Fruit fly (Drosophila melanogaster) whole organism, embryonic: Measurements from ENCODE around the gene CG34117.

ENCODE experiments used
- B-H1 ChIP-seq: fragments of 200-800 bp; sonication (Bioruptor generic); IDR thresholded peaks from 3 replicates; pipeline ENCODE4 v1.3.6; 2022; ENCODE audit warnings: missing biosample characterization, missing genetic modification characterization
- CG10366 ChIP-seq: fragments of 200-800 bp; sonication (Bioruptor generic); IDR thresholded peaks from 2 replicates; pipeline ENCODE4 v1.3.6; 2022; ENCODE audit warnings: missing biosample characterization, missing genetic modification characterization
- CG10959 ChIP-seq: fragments of 200-800 bp; sonication (Bioruptor generic); IDR thresholded peaks from 2 replicates; pipeline ENCODE4 v1.3.6; 2022; ENCODE audit warnings: missing biosample characterization, missing genetic modification characterization
- CG11456 ChIP-seq: fragments of 200-800 bp; sonication (Bioruptor generic); IDR thresholded peaks from 3 replicates; pipeline ENCODE4 v1.3.6; 2022; ENCODE audit warnings: missing biosample characterization, missing genetic modification characterization
- CG11504 ChIP-seq: fragments of 200-800 bp; sonication (Bioruptor generic); optimal IDR thresholded peaks from 3 replicates; lab custom pipeline; 2019; ENCODE audit warnings: missing biosample characterization, mild to moderate bottlenecking, missing genetic modification characterization, moderate library complexity
- CG11560 ChIP-seq: fragments of 200-800 bp; sonication (Bioruptor generic); IDR thresholded peaks from 3 replicates; pipeline ENCODE4 v1.3.6; 2022; ENCODE audit warnings: missing biosample characterization, missing genetic modification characterization
- CG12942 ChIP-seq: fragments of 200-800 bp; sonication (Bioruptor generic); optimal IDR thresholded peaks from 3 replicates; lab custom pipeline; 2016; ENCODE audit warnings: missing biosample characterization, missing genetic modification characterization
- CG13123 ChIP-seq: fragments of 200-800 bp; sonication (Bioruptor generic); optimal IDR thresholded peaks from 2 replicates; lab custom pipeline; 2016; ENCODE audit warnings: missing biosample characterization, missing genetic modification characterization
- CG16813 ChIP-seq: fragments of 200-800 bp; sonication (Bioruptor generic); IDR thresholded peaks from 3 replicates; pipeline ENCODE4 v1.3.6; 2022; ENCODE audit warnings: missing biosample characterization, missing genetic modification characterization; ENCODE audit not compliant: partially characterized antibody
- CG2120 ChIP-seq: fragments of 200-800 bp; sonication (Bioruptor generic); optimal IDR thresholded peaks from 3 replicates; lab custom pipeline; 2016; ENCODE audit warnings: missing biosample characterization, missing genetic modification characterization
- CG2129 ChIP-seq: fragments of 200-800 bp; sonication (Bioruptor generic); IDR thresholded peaks from 2 replicates; pipeline ENCODE4 v1.3.6; 2022; ENCODE audit warnings: missing biosample characterization, missing genetic modification characterization; ENCODE audit not compliant: partially characterized antibody
- CG30431 ChIP-seq: fragments of 200-800 bp; sonication (Bioruptor generic); optimal IDR thresholded peaks from 2 replicates; lab custom pipeline; 2017; ENCODE audit warnings: missing biosample characterization, missing genetic modification characterization
- CG33213 ChIP-seq: fragments of 200-800 bp; sonication (Bioruptor generic); optimal IDR thresholded peaks from 3 replicates; lab custom pipeline; 2016; ENCODE audit warnings: missing biosample characterization, missing genetic modification characterization
- CG33557 ChIP-seq: fragments of 200-800 bp; sonication (Bioruptor generic); optimal IDR thresholded peaks from 2 replicates; lab custom pipeline; 2019; ENCODE audit warnings: missing biosample characterization, mild to moderate bottlenecking, missing genetic modification characterization, moderate library complexity
- CG6765 ChIP-seq: fragments of 200-800 bp; sonication (Bioruptor generic); optimal IDR thresholded peaks from 3 replicates; lab custom pipeline; 2017; ENCODE audit warnings: missing biosample characterization, mild to moderate bottlenecking, missing genetic modification characterization
- CG7556 ChIP-seq: fragments of 200-800 bp; sonication (Bioruptor generic); optimal IDR thresholded peaks from 2 replicates; lab custom pipeline; 2017; ENCODE audit warnings: missing biosample characterization, mild to moderate bottlenecking, missing genetic modification characterization
- CG7839 ChIP-seq: fragments of 200-800 bp; sonication (Bioruptor generic); optimal IDR thresholded peaks from 3 replicates; lab custom pipeline; 2018; ENCODE audit warnings: missing biosample characterization, mild to moderate bottlenecking, missing genetic modification characterization, moderate library complexity
- CG8290 ChIP-seq, 3 experiments: fragments of 200-800 bp; sonication (Bioruptor generic); optimal IDR thresholded peaks; 2 replicates each; lab custom pipeline; 2016 to 2019; ENCODE audit warnings: missing biosample characterization in 3 of 3, missing genetic modification characterization in 3 of 3, mild to moderate bottlenecking in 2 of 3, moderate library complexity in 1 of 3
- CG9876 ChIP-seq: fragments of 200-800 bp; sonication (Bioruptor generic); optimal IDR thresholded peaks from 2 replicates; lab custom pipeline; 2016; ENCODE audit warnings: missing biosample characterization, missing genetic modification characterization
- Dek ChIP-seq: fragments of 200-800 bp; sonication (Bioruptor generic); optimal IDR thresholded peaks from 3 replicates; lab custom pipeline; 2019; ENCODE audit warnings: missing biosample characterization, mild to moderate bottlenecking, missing genetic modification characterization, moderate library complexity
- Fer3 ChIP-seq: fragments of 200-800 bp; sonication (Bioruptor generic); optimal IDR thresholded peaks from 2 replicates; lab custom pipeline; 2018; ENCODE audit warnings: missing biosample characterization, mild to moderate bottlenecking, missing genetic modification characterization, moderate library complexity
- HHEX ChIP-seq: fragments of 200-800 bp; sonication (Bioruptor generic); optimal IDR thresholded peaks from 3 replicates; lab custom pipeline; 2017; ENCODE audit warnings: missing biosample characterization, mild to moderate bottlenecking, missing genetic modification characterization, missing genetic modification reagents
- HLH3B ChIP-seq: fragments of 200-800 bp; sonication (Bioruptor generic); IDR thresholded peaks from 2 replicates; pipeline ENCODE4 v1.3.6; 2022; ENCODE audit warnings: missing biosample characterization, missing genetic modification characterization
- Kr ChIP-seq: fragments of 200-800 bp; sonication (Bioruptor generic); optimal IDR thresholded peaks from 2 replicates; lab custom pipeline; 2017; ENCODE audit warnings: missing biosample characterization, mild to moderate bottlenecking, missing genetic modification characterization
- Mad ChIP-seq: fragments of 200-800 bp; sonication (Bioruptor generic); optimal IDR thresholded peaks from 2 replicates; lab custom pipeline; 2016; ENCODE audit warnings: missing biosample characterization, missing genetic modification characterization
- Scr ChIP-seq: fragments of 200-800 bp; sonication (Bioruptor generic); IDR thresholded peaks from 2 replicates; pipeline ENCODE4 v1.3.6; 2022; ENCODE audit warnings: missing biosample characterization, missing genetic modification characterization; ENCODE audit not compliant: partially characterized antibody
- Six4 ChIP-seq: fragments of 200-800 bp; sonication (Bioruptor generic); optimal IDR thresholded peaks from 2 replicates; lab custom pipeline; 2016; ENCODE audit warnings: missing biosample characterization, missing genetic modification characterization
- Usf ChIP-seq: fragments of 200-800 bp; sonication (Bioruptor generic); optimal IDR thresholded peaks from 2 replicates; lab custom pipeline; 2017; ENCODE audit warnings: missing genotype, missing biosample characterization, missing genetic modification characterization
- ac ChIP-seq: fragments of 200-800 bp; sonication (Bioruptor generic); optimal IDR thresholded peaks from 3 replicates; lab custom pipeline; 2017; ENCODE audit warnings: missing biosample characterization, mild to moderate bottlenecking, missing genetic modification characterization
- ash1 ChIP-seq: fragments of 200-800 bp; sonication (Bioruptor generic); optimal IDR thresholded peaks from 2 replicates; lab custom pipeline; 2018; ENCODE audit warnings: missing biosample characterization, mild to moderate bottlenecking, missing genetic modification characterization
- ato ChIP-seq: fragments of 200-800 bp; sonication (Bioruptor generic); IDR thresholded peaks from 2 replicates; pipeline ENCODE4 v1.3.6; 2022; ENCODE audit warnings: missing biosample characterization, missing genetic modification characterization; ENCODE audit not compliant: partially characterized antibody
- dati ChIP-seq: fragments of 200-800 bp; sonication (Bioruptor generic); IDR thresholded peaks from 2 replicates; pipeline ENCODE4 v1.3.6; 2022; ENCODE audit warnings: missing biosample characterization, missing genetic modification characterization
- gem ChIP-seq: fragments of 200-800 bp; sonication (Bioruptor generic); optimal IDR thresholded peaks from 2 replicates; lab custom pipeline; 2019; ENCODE audit warnings: missing biosample characterization, mild to moderate bottlenecking, missing genetic modification characterization, moderate library complexity
- gfzf ChIP-seq: fragments of 200-800 bp; sonication (Bioruptor generic); optimal IDR thresholded peaks from 2 replicates; lab custom pipeline; 2016; ENCODE audit warnings: missing biosample characterization, mild to moderate bottlenecking, missing genetic modification characterization, moderate library complexity
- ham ChIP-seq: fragments of 200-800 bp; sonication (Bioruptor generic); IDR thresholded peaks from 2 replicates; pipeline ENCODE4 v1.3.6; 2022; ENCODE audit warnings: missing biosample characterization, missing genetic modification characterization
- kah ChIP-seq: fragments of 200-800 bp; sonication (Bioruptor generic); optimal IDR thresholded peaks from 2 replicates; lab custom pipeline; 2018; ENCODE audit warnings: missing biosample characterization, mild to moderate bottlenecking, missing genetic modification characterization
- ken ChIP-seq: fragments of 200-800 bp; sonication (Bioruptor generic); IDR thresholded peaks from 3 replicates; pipeline ENCODE4 v1.3.6; 2022; ENCODE audit warnings: missing biosample characterization, missing genetic modification characterization
- knrl ChIP-seq: fragments of 200-800 bp; sonication (Bioruptor generic); IDR thresholded peaks from 3 replicates; pipeline ENCODE4 v1.3.6; 2022; ENCODE audit warnings: missing biosample characterization, missing genetic modification characterization; ENCODE audit not compliant: partially characterized antibody
- mirr ChIP-seq: fragments of 200-800 bp; sonication (Bioruptor generic); optimal IDR thresholded peaks from 3 replicates; lab custom pipeline; 2018; ENCODE audit warnings: missing biosample characterization, mild to moderate bottlenecking, missing genetic modification characterization
- nau ChIP-seq: fragments of 200-800 bp; sonication (Bioruptor generic); optimal IDR thresholded peaks from 3 replicates; lab custom pipeline; 2017; ENCODE audit warnings: missing biosample characterization, mild to moderate bottlenecking, missing genetic modification characterization, missing genetic modification reagents
- nmo ChIP-seq: fragments of 200-800 bp; sonication (Bioruptor generic); optimal IDR thresholded peaks from 2 replicates; lab custom pipeline; 2018; ENCODE audit warnings: missing biosample characterization, mild to moderate bottlenecking, missing genetic modification characterization, moderate library complexity
- oc ChIP-seq: fragments of 200-800 bp; sonication (Bioruptor generic); optimal IDR thresholded peaks from 2 replicates; lab custom pipeline; 2018; ENCODE audit warnings: missing biosample characterization, mild to moderate bottlenecking, missing genetic modification characterization, moderate library complexity
- pan ChIP-seq, 4 experiments: fragments of >200 bp in 3 of 4; fragments of 200-800 bp in 1 of 4; sonication (Bioruptor generic) in 1 of 4; optimal IDR thresholded peaks in 3 of 4; IDR thresholded peaks in 1 of 4; 2 replicates each; pipeline versions ENCODE4 v1.3.6 to Lab custom; 2017 to 2022; ENCODE audit warnings: missing biosample characterization in 2 of 4, missing genetic modification characterization in 2 of 4, mixed read lengths in 1 of 4
- pita ChIP-seq: fragments of 200-800 bp; sonication (Bioruptor generic); optimal IDR thresholded peaks from 2 replicates; lab custom pipeline; 2017; ENCODE audit warnings: missing biosample characterization, mild to moderate bottlenecking, missing genetic modification characterization
- psq ChIP-seq: fragments of 200-800 bp; sonication (Bioruptor generic); optimal IDR thresholded peaks from 2 replicates; lab custom pipeline; 2017; ENCODE audit warnings: missing biosample characterization, missing genetic modification characterization
- so ChIP-seq: fragments of 200-800 bp; sonication (Bioruptor generic); IDR thresholded peaks from 3 replicates; pipeline ENCODE4 v1.3.6; 2022; ENCODE audit warnings: missing biosample characterization, missing genetic modification characterization
- tgo ChIP-seq: fragments of 200-800 bp; sonication (Bioruptor generic); IDR thresholded peaks from 3 replicates; pipeline ENCODE4 v1.3.6; 2022; ENCODE audit warnings: missing biosample characterization, missing genetic modification characterization
- trh ChIP-seq: fragments of 200-800 bp; sonication (Bioruptor generic); optimal IDR thresholded peaks from 2 replicates; lab custom pipeline; 2016; ENCODE audit warnings: missing biosample characterization, missing genetic modification characterization
- zen2 ChIP-seq: fragments of 200-800 bp; sonication (Bioruptor generic); IDR thresholded peaks from 3 replicates; pipeline ENCODE4 v1.3.6; 2022; ENCODE audit warnings: missing biosample characterization, missing genetic modification characterization; ENCODE audit not compliant: partially characterized antibody

The CG34117 gene

DNA sequence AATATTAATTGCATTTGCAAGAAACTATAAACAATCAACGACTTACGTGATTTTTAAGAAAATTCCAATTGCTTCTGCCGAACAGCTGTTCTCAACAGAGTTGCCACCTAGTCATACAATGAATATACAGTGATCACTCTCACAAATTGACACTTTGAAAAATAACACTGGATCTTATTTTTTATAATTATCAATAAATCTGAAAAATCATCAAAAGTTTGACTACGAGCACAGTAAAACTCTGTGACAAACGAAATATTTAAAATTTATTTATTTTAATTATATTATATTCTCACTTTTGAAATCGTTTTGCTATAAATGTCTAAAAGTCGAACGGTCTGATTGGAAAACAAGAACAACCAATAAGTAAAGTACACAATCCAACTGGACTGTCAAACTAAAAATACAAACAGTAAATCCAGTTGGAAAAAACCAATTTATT is at the start of gene CG34117 (continued):
- TF ChIP-seq CG33557 (GFP tag; lab: Kevin White, UChicago) (peak; percentile 61), ash1 (no peak), pita (GFP tag; lab: Kevin White, UChicago) (no peak), CG2129 (no peak), zen2 (no peak), HHEX (GFP tag; lab: Kevin White, UChicago) (peak; percentile 74), ken (GFP tag; lab: Robert Waterston, UW) (peak; percentile 86), mirr (GFP tag; lab: Kevin White, UChicago) (peak; percentile 17), CG6765 (GFP tag; lab: Kevin White, UChicago) (peak; percentile 53), psq (GFP tag; lab: Kevin White, UChicago) (peak; percentile 53), CG10959 (GFP tag; lab: Robert Waterston, UW) (peak; percentile 69), CG11456 (GFP tag; lab: Robert Waterston, UW) (peak; percentile 92), Mad (GFP tag; lab: Kevin White, UChicago) (peak; percentile 55), HLH3B (GFP tag; lab: Robert Waterston, UW) (peak; percentile 81), CG11504 (tag; lab: Kevin White, UChicago) (peak; percentile 80), gem (peak; percentile 90), CG10366 (peak; percentile 82), CG8290 (GFP tag; optimal IDR thresholded peaks at IDR 0.05; lab: Kevin White, UChicago) (peak; percentile 54), CG8290 (tag; optimal IDR thresholded peaks at IDR 0.05; lab: Kevin White, UChicago) (peak in 1 of 2 experiments; percentile 79), ac (GFP tag; lab: Kevin White, UChicago) (no peak), CG16813 (GFP tag; lab: Robert Waterston, UW) (no peak), Kr (GFP tag; lab: Kevin White, UChicago) (no peak), nmo (GFP tag; lab: Kevin White, UChicago) (peak; percentile 79), ato (GFP tag; lab: Robert Waterston, UW) (no peak), CG11560 (tag; lab: Robert Waterston, UW) (0 out of 3 replicates have a peak, but pooled peaks have one; percentile 28), Fer3 (peak; percentile 86), so (GFP tag; lab: Robert Waterston, UW) (peak; percentile 83), CG13123 (GFP tag; lab: Kevin White, UChicago) (peak; percentile 69), CG30431 (GFP tag; lab: Kevin White, UChicago) (peak; percentile 27), dati (no peak), knrl (GFP tag; lab: Robert Waterston, UW) (no peak), pan (optimal IDR thresholded peaks at IDR 0.05; lab: Kevin White, UChicago) (no peak), pan (GFP tag; optimal IDR thresholded peaks at IDR 0.05 in 1 of 2, IDR thresholded peaks at IDR 0.05 in 1 of 2) (peak in 1 of 2 experiments; percentile 88), B-H1 (GFP tag; lab: Robert Waterston, UW) (peak; percentile 79; the same call in 2 of the 3 replicates), kah (GFP tag; lab: Kevin White, UChicago) (peak; percentile 61), Scr (no peak), trh (GFP tag; lab: Kevin White, UChicago) (peak; percentile 67), CG9876 (no peak), CG12942 (GFP tag; lab: Kevin White, UChicago) (peak; percentile 76), CG33213 (peak; percentile 24), tgo (GFP tag; lab: Robert Waterston, UW) (peak; percentile 82), Usf (GFP tag; lab: Kevin White, UChicago) (peak; percentile 18), nau (GFP tag; lab: Kevin White, UChicago) (peak; percentile 54), ham (GFP tag; lab: Robert Waterston, UW) (peak; percentile 33; the same call in 1 of the 2 replicates), CG7556 (peak; percentile 75), Six4 (GFP tag; lab: Kevin White, UChicago) (peak; percentile 69), CG7839 (tag; lab: Kevin White, UChicago) (peak; percentile 81), Dek (tag; lab: Kevin White, UChicago) (peak; percentile 85), CG2120 (GFP tag; lab: Kevin White, UChicago) (peak; percentile 87), gfzf (GFP tag; lab: Kevin White, UChicago) (peak; percentile 2), oc (tag; lab: Kevin White, UChicago) (peak; percentile 55)
